Fruit fly (Drosophila melanogaster): ENCODE measurements around the gene RanBP3.

DNA sequence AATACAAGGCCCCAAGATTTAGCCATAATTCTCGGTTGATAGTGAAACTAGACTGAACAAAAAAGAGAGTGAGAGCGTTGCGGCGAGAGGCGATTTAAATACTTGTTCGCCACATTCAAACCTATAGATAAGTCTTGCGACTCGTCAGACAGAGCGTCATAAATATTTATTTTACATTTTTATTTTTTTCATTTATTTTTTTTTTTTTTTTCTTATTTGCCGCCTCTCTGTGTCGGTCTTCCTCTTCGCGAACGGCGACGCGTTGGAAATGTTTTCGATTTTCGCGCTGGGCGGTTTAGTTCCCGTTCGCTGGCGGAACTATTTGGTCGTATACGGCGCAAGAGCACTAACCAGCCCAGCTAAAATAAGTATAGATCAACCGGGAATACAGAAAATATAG is 24.5 kb downstream of the RanBP3 start:
- no peak for TF ChIP-seq Snoo (tag; optimal IDR thresholded peaks at IDR 0.05)
- TF ChIP-seq gl (tag; optimal IDR thresholded peaks at IDR 0.05) = peak; percentile 62
- TF ChIP-seq CG34367 (tag; optimal IDR thresholded peaks at IDR 0.05) = no peak
- TF ChIP-seq CG13204 (GFP tag; optimal IDR thresholded peaks at IDR 0.05) = peak; percentile 62
- TF ChIP-seq CG17806 (tag; optimal IDR thresholded peaks at IDR 0.05) = no peak
- TF ChIP-seq rn (GFP tag; IDR thresholded peaks at IDR 0.05) = no peak
- peak; percentile 52 for TF ChIP-seq CG15710 (tag; optimal IDR thresholded peaks at IDR 0.05)
- TF ChIP-seq CG8301 (tag; optimal IDR thresholded peaks at IDR 0.05) = no peak
- no peak for TF ChIP-seq EcR (GFP tag; optimal IDR thresholded peaks at IDR 0.05)
- TF ChIP-seq CG10348 (GFP tag; IDR thresholded peaks at IDR 0.05) = no peak
- TF ChIP-seq CG8159 (tag; optimal IDR thresholded peaks at IDR 0.05) = peak; percentile 49
- 0 out of 3 replicates have a peak, but pooled peaks have one; percentile 25 for TF ChIP-seq fd96Ca (GFP tag; IDR thresholded peaks at IDR 0.05)
- peak; percentile 71; the same call in 1 of the 2 replicates for TF ChIP-seq Ets98B (GFP tag; IDR thresholded peaks at IDR 0.05)
- TF ChIP-seq Pif1A (GFP tag; optimal IDR thresholded peaks at IDR 0.05) = peak; percentile 57

All from whole organism, pupa.